Worm (Caenorhabditis elegans): ENCODE results near the gene C06H5.14.

- TF ChIP-seq sea-1 (GFP tag; conservative IDR thresholded peaks at IDR 0.05) (no peak), ceh-13 (GFP tag; optimal IDR thresholded peaks at IDR 0.05) (no peak), hnd-1 (tag; optimal IDR thresholded peaks at IDR 0.05) (no peak), ama-1 (optimal IDR thresholded peaks at IDR 0.05) (no peak), tra-4 (tag; optimal IDR thresholded peaks at IDR 0.05) (no peak), pes-1 (GFP tag; IDR thresholded peaks at IDR 0.05) (no peak)
Observed at ce11 chrV:17857901-17858300, 46.0 kb upstream of the C06H5.14 start.
